Worm (Caenorhabditis elegans) whole organism, L2 larva: ENCODE measurements around the gene nlp-11.
A peak's percentile ranks its signal among the peaks of the same experiment; 100 is the strongest.

Experiments used
- C34F6.9 ChIP-seq: fragments of 150-350 bp; optimal IDR thresholded peaks from 2 replicates; lab custom pipeline; 2014; ENCODE audit warnings: missing biosample characterization, missing genetic modification characterization
- F13H6.1 ChIP-seq: sonication (generic microtip); optimal IDR thresholded peaks from 2 replicates; lab custom pipeline; 2016; ENCODE audit warnings: missing genetic modification characterization, missing compliant biosample characterization
- Y55F3AM.14 ChIP-seq: fragments of 200-800 bp; sonication (Bioruptor generic); optimal IDR thresholded peaks from 2 replicates; lab custom pipeline; 2018; ENCODE audit warnings: mild to moderate bottlenecking, missing genetic modification characterization, missing compliant biosample characterization
- ZK546.5 ChIP-seq: sonication (generic microtip); optimal IDR thresholded peaks from 2 replicates; lab custom pipeline; 2017; ENCODE audit warnings: missing biosample characterization, missing genetic modification characterization
- alr-1 ChIP-seq: fragments of 150-350 bp; optimal IDR thresholded peaks from 2 replicates; lab custom pipeline; 2014; ENCODE audit warnings: missing biosample characterization, missing genetic modification characterization
- aly-2 ChIP-seq: fragments of 150-350 bp; optimal IDR thresholded peaks from 2 replicates; lab custom pipeline; 2014; ENCODE audit warnings: missing biosample characterization, missing genetic modification characterization
- ama-1 ChIP-seq: fragments of 150-350 bp; optimal IDR thresholded peaks from 2 replicates; lab custom pipeline; 2018; ENCODE audit warnings: inconsistent platforms
- blmp-1 ChIP-seq: sonication (generic microtip); optimal IDR thresholded peaks from 2 replicates; lab custom pipeline; 2017; ENCODE audit warnings: missing genetic modification characterization, mild to moderate bottlenecking, missing compliant biosample characterization, antibody characterized with exemption, moderate library complexity; ENCODE audit not compliant: insufficient read depth
- ceh-82 ChIP-seq: fragments of 150-350 bp; optimal IDR thresholded peaks from 2 replicates; lab custom pipeline; 2014; ENCODE audit warnings: missing biosample characterization, missing genetic modification characterization
- crh-2 ChIP-seq: sonication (generic microtip); optimal IDR thresholded peaks from 2 replicates; lab custom pipeline; 2017; ENCODE audit warnings: missing biosample characterization, missing genetic modification characterization
- dmd-4 ChIP-seq: sonication (generic microtip); optimal IDR thresholded peaks from 2 replicates; lab custom pipeline; 2017; ENCODE audit warnings: missing biosample characterization, missing genetic modification characterization
- egl-27 ChIP-seq: sonication (generic microtip); optimal IDR thresholded peaks from 3 replicates; lab custom pipeline; 2017; ENCODE audit warnings: missing biosample characterization, missing genetic modification reagents, missing genetic modification characterization
- elt-1 ChIP-seq: fragments of 150-350 bp; optimal IDR thresholded peaks from 2 replicates; lab custom pipeline; 2014; ENCODE audit warnings: missing biosample characterization, missing genetic modification characterization
- elt-3 ChIP-seq: sonication (generic microtip); optimal IDR thresholded peaks from 2 replicates; lab custom pipeline; 2017; ENCODE audit warnings: missing biosample characterization, missing genetic modification characterization
- fos-1 ChIP-seq: fragments of 150-350 bp; optimal IDR thresholded peaks from 2 replicates; lab custom pipeline; 2014; ENCODE audit warnings: missing biosample characterization, missing genetic modification characterization
- gmeb-1 ChIP-seq: fragments of 150-350 bp; optimal IDR thresholded peaks from 2 replicates; lab custom pipeline; 2014; ENCODE audit warnings: missing biosample characterization, missing genetic modification characterization
- lin-11 ChIP-seq: fragments of 150-350 bp; sonication (generic microtip); optimal IDR thresholded peaks from 2 replicates; lab custom pipeline; 2014; ENCODE audit warnings: missing biosample characterization, missing genetic modification characterization, inconsistent platforms, mixed read lengths
- lin-13 ChIP-seq: fragments of 150-350 bp; optimal IDR thresholded peaks from 2 replicates; lab custom pipeline; 2014; ENCODE audit warnings: missing biosample characterization, missing genetic modification reagents, missing genetic modification characterization
- lin-39 ChIP-seq: fragments of 150-350 bp; optimal IDR thresholded peaks from 2 replicates; lab custom pipeline; 2014; ENCODE audit warnings: missing biosample characterization, missing genetic modification reagents, missing genetic modification characterization
- lsy-2 ChIP-seq, 2 experiments: fragments of 150-350 bp in 1 of 2; sonication (generic microtip) in 1 of 2; optimal IDR thresholded peaks; 2 replicates each; lab custom pipeline; 2014 to 2017; ENCODE audit warnings: missing biosample characterization in 2 of 2, missing genetic modification characterization in 2 of 2
- mab-5 ChIP-seq: fragments of 150-350 bp; optimal IDR thresholded peaks from 2 replicates; lab custom pipeline; 2014; ENCODE audit warnings: missing biosample characterization, missing genetic modification characterization
- mbf-1 ChIP-seq: sonication (generic microtip); optimal IDR thresholded peaks from 2 replicates; lab custom pipeline; 2017; ENCODE audit warnings: missing biosample characterization, missing genetic modification characterization
- mdl-1 ChIP-seq, 2 experiments: fragments of 150-350 bp in 1 of 2; sonication (generic microtip) in 1 of 2; optimal IDR thresholded peaks; 2 replicates each; lab custom pipeline; 2017; ENCODE audit warnings: missing biosample characterization in 2 of 2, missing genetic modification characterization in 2 of 2
- nhr-10 ChIP-seq: sonication (generic microtip); optimal IDR thresholded peaks from 2 replicates; lab custom pipeline; 2017; ENCODE audit warnings: missing biosample characterization, missing genetic modification characterization
- nhr-11 ChIP-seq: fragments of 150-350 bp; optimal IDR thresholded peaks from 2 replicates; lab custom pipeline; 2014; ENCODE audit warnings: missing biosample characterization, missing genetic modification characterization
- nhr-12 ChIP-seq: fragments of 150-350 bp; optimal IDR thresholded peaks from 2 replicates; lab custom pipeline; 2014; ENCODE audit warnings: missing biosample characterization, missing genetic modification characterization
- nhr-129 ChIP-seq: fragments of 150-350 bp; optimal IDR thresholded peaks from 2 replicates; lab custom pipeline; 2014; ENCODE audit warnings: missing biosample characterization, missing genetic modification characterization
- nhr-21 ChIP-seq: fragments of 150-350 bp; optimal IDR thresholded peaks from 2 replicates; lab custom pipeline; 2014; ENCODE audit warnings: missing biosample characterization, missing genetic modification characterization
- nhr-23 ChIP-seq: fragments of 150-350 bp; optimal IDR thresholded peaks from 2 replicates; lab custom pipeline; 2014; ENCODE audit warnings: missing biosample characterization, missing genetic modification reagents, missing genetic modification characterization
- nhr-237 ChIP-seq: fragments of 150-350 bp; optimal IDR thresholded peaks from 2 replicates; lab custom pipeline; 2014; ENCODE audit warnings: missing biosample characterization, missing genetic modification characterization
- nhr-25 ChIP-seq: fragments of 150-350 bp; sonication (generic microtip); optimal IDR thresholded peaks from 3 replicates; lab custom pipeline; 2014; ENCODE audit warnings: missing biosample characterization, missing genetic modification characterization
- nhr-6 ChIP-seq: fragments of 150-350 bp; optimal IDR thresholded peaks from 2 replicates; lab custom pipeline; 2014; ENCODE audit warnings: missing biosample characterization, missing genetic modification characterization
- nhr-77 ChIP-seq: fragments of 150-350 bp; optimal IDR thresholded peaks from 2 replicates; lab custom pipeline; 2014; ENCODE audit warnings: missing biosample characterization, missing genetic modification characterization
- peb-1 ChIP-seq: fragments of 150-350 bp; optimal IDR thresholded peaks from 2 replicates; lab custom pipeline; 2014; ENCODE audit warnings: missing biosample characterization, missing genetic modification characterization
- sem-4 ChIP-seq: fragments of 150-350 bp; optimal IDR thresholded peaks from 2 replicates; lab custom pipeline; 2014; ENCODE audit warnings: missing biosample characterization, missing genetic modification reagents, missing genetic modification characterization
- skn-1 ChIP-seq: sonication (generic microtip); optimal IDR thresholded peaks from 2 replicates; lab custom pipeline; 2017; ENCODE audit warnings: missing biosample characterization, missing genetic modification characterization
- sma-3 ChIP-seq: sonication (generic microtip); optimal IDR thresholded peaks from 2 replicates; lab custom pipeline; 2016; ENCODE audit warnings: missing genetic modification reagents, missing genetic modification characterization, missing compliant biosample characterization
- sma-9 ChIP-seq, 2 experiments: fragments of 150-350 bp in 1 of 2; sonication (generic microtip) in 1 of 2; optimal IDR thresholded peaks; 2 replicates each; lab custom pipeline; 2014 to 2016; ENCODE audit warnings: missing genetic modification characterization in 2 of 2, mild to moderate bottlenecking in 1 of 2, missing biosample characterization in 1 of 2, missing compliant biosample characterization in 1 of 2, missing genetic modification reagents in 1 of 2, moderate library complexity in 1 of 2
- snpc-4 ChIP-seq: fragments of 150-350 bp; optimal IDR thresholded peaks from 2 replicates; lab custom pipeline; 2014; ENCODE audit warnings: missing biosample characterization, missing genetic modification characterization
- unc-39 ChIP-seq: fragments of 150-350 bp; optimal IDR thresholded peaks from 2 replicates; lab custom pipeline; 2014; ENCODE audit warnings: missing biosample characterization, missing genetic modification characterization
- unc-55 ChIP-seq: fragments of 150-350 bp; sonication (generic microtip); optimal IDR thresholded peaks from 3 replicates; lab custom pipeline; 2014; ENCODE audit warnings: missing biosample characterization, missing genetic modification reagents, missing genetic modification characterization
- unc-62 ChIP-seq: fragments of 150-350 bp; optimal IDR thresholded peaks from 2 replicates; lab custom pipeline; 2014; ENCODE audit warnings: missing biosample characterization, missing genetic modification reagents, missing genetic modification characterization
- zag-1 ChIP-seq: fragments of 150-350 bp; optimal IDR thresholded peaks from 2 replicates; lab custom pipeline; 2014; ENCODE audit warnings: missing biosample characterization, missing genetic modification characterization
- ztf-1 ChIP-seq: fragments of 200-800 bp; sonication (Bioruptor generic); conservative IDR thresholded peaks from 2 replicates; pipeline ENCODE4 v1.3.6; 2022; ENCODE audit warnings: missing genetic modification characterization, missing compliant biosample characterization
- ztf-11 ChIP-seq: sonication (generic microtip); optimal IDR thresholded peaks from 2 replicates; lab custom pipeline; 2017; ENCODE audit warnings: missing biosample characterization, missing genetic modification characterization
- ztf-4 ChIP-seq: fragments of 150-350 bp; optimal IDR thresholded peaks from 2 replicates; lab custom pipeline; 2014; ENCODE audit warnings: missing biosample characterization, missing genetic modification characterization

The nlp-11 gene

DNA sequence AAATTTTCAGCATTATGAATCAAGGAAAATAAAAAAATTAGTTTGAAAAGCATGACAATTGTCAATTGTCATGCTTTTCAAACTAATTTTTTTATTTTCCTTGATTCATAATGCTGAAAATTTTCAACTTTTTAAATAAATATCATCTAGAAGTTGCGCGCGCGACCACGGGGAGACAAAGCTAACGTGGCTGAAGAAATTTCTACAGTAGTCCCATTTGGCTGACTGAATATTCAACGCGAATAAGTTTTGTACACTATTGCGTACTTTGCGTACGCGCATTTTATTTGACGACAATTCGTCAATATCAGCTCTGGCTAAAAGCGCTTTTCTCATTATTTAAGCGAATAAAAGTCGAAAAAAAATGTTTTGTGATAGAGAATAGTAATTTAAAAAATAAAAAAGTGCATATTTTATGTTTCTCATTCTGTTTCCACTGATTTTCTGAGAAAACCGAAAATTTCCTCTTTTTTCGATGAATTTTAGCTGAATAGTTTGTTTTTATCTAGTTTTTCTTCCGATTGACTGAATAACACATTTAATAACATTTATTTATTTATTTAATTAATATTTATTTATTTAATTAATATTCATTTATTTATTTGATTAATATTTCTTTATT is 27.0 kb upstream of the nlp-11 start, which contains the start of gene Y53C12A.11:
TSS of gene Y53C12A.11 (minus strand) at position 68 of the 622 bp plus-strand sequence.
- TF ChIP-seq lsy-2 (tag; optimal IDR thresholded peaks at IDR 0.05; lab: Kevin White, UChicago), result peak in 1 of 2 experiments; percentile 65

ce11 chrII:9717904-9718303 is 26.2 kb upstream of the nlp-11 start, which contains the start of gene Y53C12A.6:
TSS of gene Y53C12A.6 (minus strand) at chrII:9718004.
- no peak for TF ChIP-seq ztf-1 (GFP tag; lab: Robert Waterston, UW)
- no peak for TF ChIP-seq Y55F3AM.14 (GFP tag; lab: Kevin White, UChicago)
- no peak for TF ChIP-seq sem-4 (tag; lab: Kevin White, UChicago)
- no peak for TF ChIP-seq nhr-11 (tag; lab: Kevin White, UChicago)
- TF ChIP-seq crh-2, result no peak
- no peak for TF ChIP-seq C34F6.9 (tag; lab: Kevin White, UChicago)
- TF ChIP-seq mbf-1 (tag; lab: Kevin White, UChicago), result no peak
- TF ChIP-seq nhr-10 (tag; lab: Kevin White, UChicago), result no peak
- TF ChIP-seq nhr-77 (tag; lab: Kevin White, UChicago), result no peak
- TF ChIP-seq ztf-11 (tag; lab: Kevin White, UChicago), result no peak
- no peak for TF ChIP-seq ztf-4 (tag; lab: Kevin White, UChicago)
- no peak for TF ChIP-seq ZK546.5 (tag; lab: Kevin White, UChicago)
- TF ChIP-seq zag-1, result no peak
- TF ChIP-seq peb-1 (tag; lab: Kevin White, UChicago), result no peak
- TF ChIP-seq, all 48 proteins: peak for 0

DNA sequence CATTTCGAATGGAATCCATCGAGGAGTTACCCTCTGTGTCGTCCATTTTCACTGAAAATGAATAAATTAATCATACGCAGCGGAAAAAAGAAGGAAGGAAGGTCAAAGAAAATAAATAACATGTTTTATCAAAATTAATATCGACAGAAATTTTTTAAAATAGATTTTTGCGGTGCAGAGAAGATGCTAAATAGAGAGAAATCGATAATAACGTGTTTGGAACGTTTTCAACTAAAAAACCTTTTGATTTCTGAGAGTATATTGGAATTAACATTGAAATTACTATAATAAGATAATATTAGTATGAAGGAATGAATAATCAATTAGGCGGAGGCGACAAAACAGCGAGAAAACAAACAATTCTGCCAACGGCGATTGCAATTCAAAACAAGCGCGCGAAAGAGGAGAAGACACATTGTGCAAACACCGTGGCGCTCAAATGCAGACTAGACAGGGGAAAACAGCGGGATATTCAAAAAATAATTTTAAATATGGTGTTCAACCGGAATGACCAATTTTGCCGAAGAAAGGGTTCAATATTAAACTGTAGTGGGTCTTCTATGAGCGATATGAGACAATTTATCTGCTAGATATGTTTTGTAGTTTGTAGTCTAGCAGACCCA is 24.8 kb upstream of the nlp-11 start, which contains the start of gene wee-1.3:
TSS of gene wee-1.3 (minus strand) at position 51 of the 623 bp plus-strand sequence.
- TF ChIP-seq dmd-4 (no peak), ceh-82 (tag; lab: Kevin White, UChicago) (no peak), peb-1 (tag; lab: Kevin White, UChicago) (no peak), fos-1 (peak; percentile 55), aly-2 (tag; lab: Kevin White, UChicago) (no peak), nhr-21 (tag; lab: Kevin White, UChicago) (peak; percentile 63), nhr-10 (tag; lab: Kevin White, UChicago) (no peak), ama-1 (no peak), lin-13 (GFP tag; lab: Kevin White, UChicago) (peak; percentile 82), snpc-4 (peak; percentile 69), sem-4 (tag; lab: Kevin White, UChicago) (peak; percentile 60), nhr-23 (tag; lab: Kevin White, UChicago) (no peak), nhr-11 (tag; lab: Kevin White, UChicago) (peak; percentile 62), ztf-1 (GFP tag; lab: Robert Waterston, UW) (no peak), ztf-11 (tag; lab: Kevin White, UChicago) (no peak), gmeb-1 (tag; lab: Kevin White, UChicago) (peak; percentile 98), nhr-6 (tag; lab: Kevin White, UChicago) (peak; percentile 20), elt-1 (tag; lab: Kevin White, UChicago) (no peak), nhr-25 (tag; lab: Kevin White, UChicago) (peak; percentile 80), sma-9 (GFP tag; optimal IDR thresholded peaks at IDR 0.05; lab: Kevin White, UChicago) (peak; percentile 79), sma-9 (tag; optimal IDR thresholded peaks at IDR 0.05; lab: Kevin White, UChicago) (no peak), unc-62 (no peak), unc-39 (tag; lab: Kevin White, UChicago) (no peak), nhr-237 (no peak), nhr-129 (tag; lab: Kevin White, UChicago) (peak; percentile 83), lin-39 (tag; lab: Kevin White, UChicago) (no peak), alr-1 (tag; lab: Kevin White, UChicago) (no peak), mdl-1 (tag; optimal IDR thresholded peaks at IDR 0.05; lab: Kevin White, UChicago) (no peak), F13H6.1 (tag; lab: Kevin White, UChicago) (peak; percentile 64), zag-1 (no peak), unc-55 (GFP tag; lab: Kevin White, UChicago) (peak; percentile 91), skn-1 (tag; lab: Kevin White, UChicago) (no peak), C34F6.9 (tag; lab: Kevin White, UChicago) (peak; percentile 84), ztf-4 (tag; lab: Kevin White, UChicago) (peak; percentile 36), ZK546.5 (tag; lab: Kevin White, UChicago) (no peak), nhr-12 (tag; lab: Kevin White, UChicago) (no peak), crh-2 (peak; percentile 86), sma-3 (GFP tag; lab: Kevin White, UChicago) (peak; percentile 86), Y55F3AM.14 (GFP tag; lab: Kevin White, UChicago) (no peak), lin-11 (tag; lab: Kevin White, UChicago) (peak; percentile 65), blmp-1 (tag; lab: Kevin White, UChicago) (peak; percentile 43), lsy-2 (tag; optimal IDR thresholded peaks at IDR 0.05; lab: Kevin White, UChicago) (peak; percentile 80 to 94), elt-3 (tag; lab: Kevin White, UChicago) (no peak), egl-27 (tag; lab: Kevin White, UChicago) (peak; percentile 48), mab-5 (tag; lab: Kevin White, UChicago) (peak; percentile 61)
